Worm (Caenorhabditis elegans) whole organism, young adult: ENCODE measurements around the gene T09A12.8.

Experiments
- B0019.2 ChIP-seq: fragments of 200-800 bp; sonication (Bioruptor generic); conservative IDR thresholded peaks from 2 replicates; pipeline ENCODE4 v1.3.6; 2022; ENCODE audit warnings: missing genetic modification reagents, missing genetic modification characterization, missing compliant biosample characterization
- F10E7.11 ChIP-seq: sonication (generic microtip); optimal IDR thresholded peaks from 2 replicates; lab custom pipeline; 2017; ENCODE audit warnings: mild to moderate bottlenecking, missing genetic modification characterization, moderate library complexity, missing compliant biosample characterization
- Y79H2A.3 ChIP-seq: fragments of 200-800 bp; sonication (Bioruptor generic); conservative IDR thresholded peaks from 2 replicates; pipeline ENCODE4 v1.3.6; 2022; ENCODE audit warnings: missing genetic modification reagents, missing genetic modification characterization, missing compliant biosample characterization
- ama-1 ChIP-seq, 3 experiments: fragments of 150-350 bp in 1 of 3; sonication (generic microtip) in 2 of 3; optimal IDR thresholded peaks; 2 replicates each; lab custom pipeline; 2014 to 2018; ENCODE audit warnings: missing biosample characterization in 2 of 3, missing genetic modification characterization in 2 of 3, missing genetic modification reagents in 2 of 3
- cebp-2 ChIP-seq: fragments of 200-800 bp; sonication (Bioruptor generic); IDR thresholded peaks from 2 replicates; pipeline ENCODE4 v1.3.6; 2022; ENCODE audit warnings: missing genetic modification characterization, missing compliant biosample characterization
- egl-18 ChIP-seq: fragments of 200-800 bp; sonication (Bioruptor generic); IDR thresholded peaks from 2 replicates; pipeline ENCODE4 v1.3.6; 2022; ENCODE audit warnings: missing genetic modification reagents, missing genetic modification characterization, missing compliant biosample characterization
- ekl-4 ChIP-seq: fragments of 200-800 bp; sonication (Bioruptor generic); IDR thresholded peaks from 2 replicates; pipeline ENCODE4 v1.3.6; 2022; ENCODE audit warnings: missing genetic modification reagents, missing genetic modification characterization, missing compliant biosample characterization
- him-1 ChIP-seq: sonication (generic microtip); optimal IDR thresholded peaks from 2 replicates; lab custom pipeline; 2016; ENCODE audit warnings: missing genotype, missing genetic modification reagents, missing genetic modification characterization, missing compliant biosample characterization
- lin-26 ChIP-seq: fragments of 200-800 bp; sonication (Bioruptor generic); IDR thresholded peaks from 2 replicates; pipeline ENCODE4 v1.3.6; 2022; ENCODE audit warnings: missing genetic modification reagents, missing genetic modification characterization, missing compliant biosample characterization
- lin-54 ChIP-seq: fragments of 200-800 bp; sonication (Bioruptor generic); optimal IDR thresholded peaks from 2 replicates; lab custom pipeline; 2018; ENCODE audit warnings: mild to moderate bottlenecking, missing genetic modification characterization, missing compliant biosample characterization
- rpc-1 ChIP-seq, 2 experiments: fragments of 150-350 bp in 1 of 2; sonication (generic microtip) in 1 of 2; optimal IDR thresholded peaks; 2 replicates each; lab custom pipeline; 2014 to 2018; ENCODE audit warnings: missing biosample characterization in 1 of 2, missing genetic modification characterization in 1 of 2, missing genetic modification reagents in 1 of 2, missing genotype in 1 of 2
- snpc-1.3 ChIP-seq: sonication (generic microtip); optimal IDR thresholded peaks from 2 replicates; lab custom pipeline; 2017; ENCODE audit warnings: missing genetic modification characterization, mild to moderate bottlenecking, missing compliant biosample characterization, antibody characterized with exemption, moderate library complexity, missing genotype, missing genetic modification reagents; ENCODE audit not compliant: insufficient read depth
- unc-62 ChIP-seq: fragments of 150-350 bp; optimal IDR thresholded peaks from 2 replicates; lab custom pipeline; 2014; ENCODE audit warnings: missing biosample characterization, missing genetic modification reagents, missing genetic modification characterization

- TF ChIP-seq B0019.2 (GFP tag; lab: Robert Waterston, UW) (no peak), him-1 (tag; lab: Kevin White, UChicago) (no peak), egl-18 (GFP tag; lab: Robert Waterston, UW) (no peak), ekl-4 (no peak), lin-26 (GFP tag; lab: Robert Waterston, UW) (no peak), unc-62 (GFP tag; lab: Kevin White, UChicago) (no peak), ama-1 (optimal IDR thresholded peaks at IDR 0.05; lab: Kevin White, UChicago) (no peak), ama-1 (GFP tag; optimal IDR thresholded peaks at IDR 0.05; lab: Kevin White, UChicago) (no peak), snpc-1.3 (tag; lab: Kevin White, UChicago) (no peak), cebp-2 (no peak), lin-54 (no peak), Y79H2A.3 (GFP tag; lab: Robert Waterston, UW) (no peak), F10E7.11 (tag; lab: Kevin White, UChicago) (no peak), rpc-1 (optimal IDR thresholded peaks at IDR 0.05; lab: Kevin White, UChicago) (no peak), rpc-1 (tag; optimal IDR thresholded peaks at IDR 0.05; lab: Kevin White, UChicago) (no peak)
Measured at ce11 chrIV:8255221-8255620, 11.7 kb upstream of the T09A12.8 start.
